Worm (Caenorhabditis elegans) whole organism, late embryonic: ENCODE measurements around the gene K09C6.3.
"Not testable (repeated sequence)": the region's sequence is repeated elsewhere in the genome, so short reads cannot be mapped to it uniquely, and the experiment has no call there.

Experiments
- F13H6.1 ChIP-seq: sonication (generic microtip); optimal IDR thresholded peaks from 2 replicates; lab custom pipeline; 2016; ENCODE audit warnings: missing genetic modification characterization, missing compliant biosample characterization
- K02D7.2 ChIP-seq: sonication (generic microtip); optimal IDR thresholded peaks from 2 replicates; lab custom pipeline; 2017; ENCODE audit warnings: mild to moderate bottlenecking, missing genetic modification characterization, missing compliant biosample characterization
- ahr-1 ChIP-seq: sonication (generic microtip); optimal IDR thresholded peaks from 2 replicates; lab custom pipeline; 2016; ENCODE audit warnings: missing genetic modification characterization, missing compliant biosample characterization
- ceh-14 ChIP-seq: sonication (generic microtip); optimal IDR thresholded peaks from 2 replicates; lab custom pipeline; 2016; ENCODE audit warnings: missing genotype, missing genetic modification characterization, missing compliant biosample characterization
- ceh-22 ChIP-seq: sonication (generic microtip); optimal IDR thresholded peaks from 2 replicates; lab custom pipeline; 2017; ENCODE audit warnings: missing biosample characterization, missing genetic modification characterization
- ceh-24 ChIP-seq: sonication (generic microtip); optimal IDR thresholded peaks from 2 replicates; lab custom pipeline; 2016; ENCODE audit warnings: mild to moderate bottlenecking, missing genetic modification characterization, missing compliant biosample characterization
- ceh-48 ChIP-seq: sonication (generic microtip); optimal IDR thresholded peaks from 2 replicates; lab custom pipeline; 2016; ENCODE audit warnings: missing genetic modification characterization, inconsistent platforms, missing compliant biosample characterization
- ceh-6 ChIP-seq: fragments of 200-800 bp; sonication (Bioruptor generic); optimal IDR thresholded peaks from 2 replicates; lab custom pipeline; 2018; ENCODE audit warnings: mild to moderate bottlenecking, missing genetic modification characterization, missing compliant biosample characterization
- ceh-9 ChIP-seq: sonication (generic microtip); optimal IDR thresholded peaks from 2 replicates; lab custom pipeline; 2016; ENCODE audit warnings: mild to moderate bottlenecking, missing genetic modification characterization, inconsistent platforms, missing compliant biosample characterization
- hlh-15 ChIP-seq: sonication (generic microtip); optimal IDR thresholded peaks from 2 replicates; lab custom pipeline; 2016; ENCODE audit warnings: missing genetic modification characterization, missing compliant biosample characterization
- lim-6 ChIP-seq: sonication (generic microtip); optimal IDR thresholded peaks from 2 replicates; lab custom pipeline; 2016; ENCODE audit warnings: missing genetic modification characterization, missing compliant biosample characterization
- madf-2 ChIP-seq: sonication (generic microtip); optimal IDR thresholded peaks from 2 replicates; lab custom pipeline; 2017; ENCODE audit warnings: missing genetic modification characterization, missing compliant biosample characterization
- nhr-11 ChIP-seq: fragments of 150-350 bp; optimal IDR thresholded peaks from 2 replicates; lab custom pipeline; 2014; ENCODE audit warnings: missing biosample characterization, missing genetic modification characterization
- pat-9 ChIP-seq: fragments of 200-800 bp; sonication (Bioruptor generic); optimal IDR thresholded peaks from 2 replicates; lab custom pipeline; 2018; ENCODE audit warnings: mild to moderate bottlenecking, missing genetic modification characterization, moderate library complexity, missing compliant biosample characterization
- pha-4 ChIP-seq: fragments of 150-350 bp; optimal IDR thresholded peaks from 2 replicates; lab custom pipeline; 2018; ENCODE audit warnings: missing biosample characterization, missing genetic modification reagents, missing genetic modification characterization
- pros-1 ChIP-seq: fragments of 150-350 bp; optimal IDR thresholded peaks from 2 replicates; lab custom pipeline; 2014; ENCODE audit warnings: missing biosample characterization, missing genetic modification reagents, missing genetic modification characterization
- rnt-1 ChIP-seq: sonication (generic microtip); optimal IDR thresholded peaks from 2 replicates; lab custom pipeline; 2016; ENCODE audit warnings: missing genetic modification characterization, missing compliant biosample characterization
- sdc-2 ChIP-seq: sonication (generic microtip); optimal IDR thresholded peaks from 2 replicates; lab custom pipeline; 2016; ENCODE audit warnings: missing genotype, missing genetic modification characterization, missing compliant biosample characterization
- sox-4 ChIP-seq: sonication (generic microtip); optimal IDR thresholded peaks from 2 replicates; lab custom pipeline; 2017; ENCODE audit warnings: mild to moderate bottlenecking, missing genetic modification characterization, inconsistent platforms, missing compliant biosample characterization
- tbx-7 ChIP-seq: sonication (generic microtip); optimal IDR thresholded peaks from 2 replicates; lab custom pipeline; 2016; ENCODE audit warnings: missing genotype, missing genetic modification characterization, missing compliant biosample characterization
- ttx-3 ChIP-seq: sonication (generic microtip); optimal IDR thresholded peaks from 2 replicates; lab custom pipeline; 2016; ENCODE audit warnings: missing genetic modification reagents, missing genetic modification characterization, missing compliant biosample characterization
- unc-55 ChIP-seq: sonication (generic microtip); optimal IDR thresholded peaks from 2 replicates; lab custom pipeline; 2017; ENCODE audit warnings: missing biosample characterization, missing genetic modification reagents, missing genetic modification characterization
- ztf-16 ChIP-seq: sonication (generic microtip); optimal IDR thresholded peaks from 2 replicates; lab custom pipeline; 2017; ENCODE audit warnings: missing genetic modification characterization, missing compliant biosample characterization

K09C6.3 gene

ce11 chrV:890835-891234 lies 38.6 kb downstream of the K09C6.3 start, which contains the start of gene srlf-22:
Gene srlf-22 (plus strand): TSS chrV:891135.
- TF ChIP-seq F13H6.1 (tag; lab: Kevin White, UChicago); lim-6 (tag; lab: Kevin White, UChicago); tbx-7: not testable (repeated sequence)

DNA sequence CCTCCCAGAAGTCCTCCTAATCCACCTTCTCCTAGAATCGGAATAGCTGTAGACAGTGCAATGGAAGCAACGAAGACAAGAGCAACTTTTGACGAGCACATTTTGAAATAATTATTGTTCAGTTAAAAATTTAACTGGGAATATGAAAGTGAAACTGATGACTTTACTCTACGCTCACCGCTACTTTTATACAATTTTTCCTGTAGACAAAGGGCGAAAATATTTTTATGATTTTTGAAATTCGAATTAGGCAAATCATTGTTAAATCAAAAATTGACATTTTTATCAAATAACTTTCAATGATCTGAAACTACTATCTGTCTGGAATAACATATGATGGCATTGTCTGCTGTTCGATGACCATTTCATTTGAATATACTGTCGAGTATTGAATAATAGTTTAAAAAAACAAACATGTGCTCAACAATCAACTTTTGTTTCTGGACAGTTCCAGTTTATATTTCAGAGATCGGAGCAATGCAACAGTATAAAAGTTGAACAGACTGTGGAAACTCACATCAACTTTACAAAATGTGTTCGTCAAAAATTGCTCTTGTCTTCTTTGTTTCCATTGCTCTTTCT lies 41.2 kb downstream of the K09C6.3 start, which contains the start of the genes srlf-23 and srlf-20:
Gene srlf-23, minus strand, starts transcription at position 101 of the 582 bp plus-strand sequence.
Gene srlf-20, plus strand, starts transcription at position 532 of the 582 bp plus-strand sequence.
- TF ChIP-seq pha-4 (no peak), ceh-22 (tag; lab: Kevin White, UChicago) (no peak), nhr-11 (tag; lab: Kevin White, UChicago) (no peak), lim-6 (tag; lab: Kevin White, UChicago) (no peak), ahr-1 (tag; lab: Kevin White, UChicago) (no peak), ceh-9 (no peak), ceh-48 (no peak), ztf-16 (tag; lab: Kevin White, UChicago) (no peak), sox-4 (tag; lab: Kevin White, UChicago) (no peak), ceh-14 (no peak)

DNA sequence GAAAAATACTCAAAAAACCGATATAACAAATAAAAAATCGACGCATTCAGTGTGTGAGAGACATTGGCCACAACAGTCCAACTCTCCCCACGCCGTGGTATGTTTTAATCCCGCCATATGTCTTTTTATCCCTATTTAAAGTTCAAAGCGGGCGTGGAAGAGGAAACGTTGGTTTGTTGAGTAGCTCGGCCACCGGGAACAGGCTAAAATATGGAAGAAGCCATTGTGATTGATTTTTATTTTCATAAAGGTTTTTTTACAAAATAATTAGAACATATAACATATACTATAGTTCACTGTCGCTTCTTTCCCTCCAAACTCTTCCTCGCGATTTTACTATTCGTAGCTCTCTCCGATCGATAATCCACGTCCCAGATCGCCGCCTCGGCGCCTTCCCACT lies 46.8 kb downstream of the K09C6.3 start, which contains the start of gene nas-32:
Gene nas-32, minus strand, starts transcription at position 101 of the 400 bp plus-strand sequence.
- TF ChIP-seq ceh-48 = no peak
- no peak for TF ChIP-seq pros-1 (tag; lab: Kevin White, UChicago)
- no peak for TF ChIP-seq ttx-3 (tag; lab: Kevin White, UChicago)
- TF ChIP-seq sdc-2 (tag; lab: Kevin White, UChicago) = no peak
- TF ChIP-seq ceh-6 (GFP tag; lab: Kevin White, UChicago) = no peak
- TF ChIP-seq hlh-15 = no peak
- TF ChIP-seq madf-2 (tag; lab: Kevin White, UChicago) = no peak
- no peak for TF ChIP-seq lim-6 (tag; lab: Kevin White, UChicago)
- TF ChIP-seq unc-55 (GFP tag; lab: Kevin White, UChicago) = no peak
- TF ChIP-seq rnt-1 (tag; lab: Kevin White, UChicago) = no peak
- TF ChIP-seq pat-9 = no peak
- TF ChIP-seq K02D7.2 = no peak
- TF ChIP-seq ceh-24 (tag; lab: Kevin White, UChicago) = no peak
- no peak for TF ChIP-seq tbx-7
